Fruit fly (Drosophila melanogaster): ENCODE measurements around the gene CG10479.

CG10479 gene

dm6 chr3L:5993701-5994499 is 18.1 kb upstream of the CG10479 start (continued):
- no peak for TF ChIP-seq vnd (GFP tag; IDR thresholded peaks at IDR 0.05; ENCODE audit: partially characterized antibody)
- no peak for TF ChIP-seq CG17359 (tag; optimal IDR thresholded peaks at IDR 0.05)
- TF ChIP-seq CG8089 (GFP tag; optimal IDR thresholded peaks at IDR 0.05) = no peak
- no peak for TF ChIP-seq CG1792 (GFP tag; optimal IDR thresholded peaks at IDR 0.05)
- no peak for TF ChIP-seq CG18764 (GFP tag; optimal IDR thresholded peaks at IDR 0.05)
- peak; percentile 33 for TF ChIP-seq CG7839 (tag; optimal IDR thresholded peaks at IDR 0.05)
- TF ChIP-seq CG13775 (GFP tag; optimal IDR thresholded peaks at IDR 0.05) = peak; percentile 23
- no peak for TF ChIP-seq Stat92E (GFP tag; optimal IDR thresholded peaks at IDR 0.05)
- TF ChIP-seq CG30431 (GFP tag; optimal IDR thresholded peaks at IDR 0.05) = no peak
- no peak for TF ChIP-seq CG3726 (GFP tag; IDR thresholded peaks at IDR 0.05)
- TF ChIP-seq danr (GFP tag; IDR thresholded peaks at IDR 0.05) = no peak
- no peak for TF ChIP-seq mirr (GFP tag; optimal IDR thresholded peaks at IDR 0.05)
- no peak for TF ChIP-seq CG4360 (GFP tag; IDR thresholded peaks at IDR 0.05)
- TF ChIP-seq h (optimal IDR thresholded peaks at IDR 0.05) = no peak
- no peak for TF ChIP-seq CG9437 (GFP tag; optimal IDR thresholded peaks at IDR 0.05)
- peak; percentile 55 for TF ChIP-seq CG9727 (GFP tag; optimal IDR thresholded peaks at IDR 0.05)
- TF ChIP-seq CG13894 (tag; optimal IDR thresholded peaks at IDR 0.05) = no peak
- TF ChIP-seq sens-2 (GFP tag; IDR thresholded peaks at IDR 0.05) = no peak
- TF ChIP-seq jing (GFP tag; optimal IDR thresholded peaks at IDR 0.05) = no peak
- no peak for TF ChIP-seq HLHmδ (GFP tag; optimal IDR thresholded peaks at IDR 0.05)
- no peak for TF ChIP-seq exex (tag; optimal IDR thresholded peaks at IDR 0.05)
- TF ChIP-seq CG10267 (tag; optimal IDR thresholded peaks at IDR 0.05) = peak; percentile 16
- no peak for TF ChIP-seq Dbx (GFP tag; IDR thresholded peaks at IDR 0.05)
- TF ChIP-seq ERR (GFP tag; optimal IDR thresholded peaks at IDR 0.05) = no peak
- TF ChIP-seq CG7963 (GFP tag; IDR thresholded peaks at IDR 0.05; ENCODE audit: partially characterized antibody) = no peak
- peak; percentile 27 for TF ChIP-seq CG11504 (tag; optimal IDR thresholded peaks at IDR 0.05)
- no peak for TF ChIP-seq usp (GFP tag; optimal IDR thresholded peaks at IDR 0.05)
- no peak for TF ChIP-seq CG7745 (tag; optimal IDR thresholded peaks at IDR 0.05)
- peak; percentile 72 for TF ChIP-seq CG2712 (tag; optimal IDR thresholded peaks at IDR 0.05)
- no peak for TF ChIP-seq CG9876 (GFP tag; optimal IDR thresholded peaks at IDR 0.05)
- 0 out of 3 replicates have a peak, but pooled peaks have one; percentile 21 for TF ChIP-seq zfh1 (GFP tag; IDR thresholded peaks at IDR 0.05)
- TF ChIP-seq lola (GFP tag; optimal IDR thresholded peaks at IDR 0.05) = peak in 1 of 3 experiments; percentile 69
- no peak for TF ChIP-seq hbn (GFP tag; IDR thresholded peaks at IDR 0.05; ENCODE audit: partially characterized antibody)
- TF ChIP-seq esg (GFP tag; conservative IDR thresholded peaks at IDR 0.05) = no peak
- peak; percentile 67 for TF ChIP-seq Scr (GFP tag; IDR thresholded peaks at IDR 0.05; ENCODE audit: partially characterized antibody)
- no peak for TF ChIP-seq CG4328 (GFP tag; optimal IDR thresholded peaks at IDR 0.05)
- no peak for TF ChIP-seq CG17612 (GFP tag; IDR thresholded peaks at IDR 0.05)
- no peak for TF ChIP-seq Hr78 (GFP tag; optimal IDR thresholded peaks at IDR 0.05)
- TF ChIP-seq Hey (tag; optimal IDR thresholded peaks at IDR 0.05) = no peak
- no peak for TF ChIP-seq Camta (GFP tag; optimal IDR thresholded peaks at IDR 0.05)
- TF ChIP-seq pita (GFP tag; optimal IDR thresholded peaks at IDR 0.05) = no peak
- TF ChIP-seq HmgZ (tag; optimal IDR thresholded peaks at IDR 0.05) = no peak
- TF ChIP-seq gsb-n (tag; optimal IDR thresholded peaks at IDR 0.05) = peak; percentile 46
- TF ChIP-seq ac (GFP tag; optimal IDR thresholded peaks at IDR 0.05) = no peak
- TF ChIP-seq CG11093 (GFP tag; IDR thresholded peaks at IDR 0.05) = no peak
- no peak for TF ChIP-seq hb (GFP tag; IDR thresholded peaks at IDR 0.05; ENCODE audit: partially characterized antibody)
- TF ChIP-seq crol (GFP tag; IDR thresholded peaks at IDR 0.05) = no peak
- no peak for TF ChIP-seq Mrtf (GFP tag; IDR thresholded peaks at IDR 0.05)
- no peak for TF ChIP-seq Max (GFP tag; optimal IDR thresholded peaks at IDR 0.05)

All from whole organism, embryonic.